Fruit fly (Drosophila melanogaster) whole organism, embryonic: ENCODE results near the gene CG16756.

Source experiments
- Atf6 ChIP-seq: fragments of 200-800 bp; sonication (Bioruptor generic); IDR thresholded peaks from 2 replicates; pipeline ENCODE4 v1.3.6; 2022; ENCODE audit warnings: missing biosample characterization, missing genetic modification characterization
- Bteb2 ChIP-seq: fragments of 200-800 bp; sonication (Bioruptor generic); optimal IDR thresholded peaks from 2 replicates; lab custom pipeline; 2016; ENCODE audit warnings: missing biosample characterization, missing genetic modification characterization
- CG10979 ChIP-seq: fragments of 200-800 bp; sonication (Bioruptor generic); optimal IDR thresholded peaks from 2 replicates; lab custom pipeline; 2018; ENCODE audit warnings: missing biosample characterization, mild to moderate bottlenecking, missing genetic modification characterization, moderate library complexity
- CG12104 ChIP-seq: fragments of 200-800 bp; sonication (Bioruptor generic); optimal IDR thresholded peaks from 3 replicates; lab custom pipeline; 2016; ENCODE audit warnings: missing biosample characterization, missing genetic modification characterization
- CG12155 ChIP-seq: fragments of 200-800 bp; sonication (Bioruptor generic); optimal IDR thresholded peaks from 3 replicates; lab custom pipeline; 2016; ENCODE audit warnings: missing biosample characterization, missing genetic modification characterization
- CG14710 ChIP-seq: fragments of 200-800 bp; sonication (Bioruptor generic); optimal IDR thresholded peaks from 3 replicates; lab custom pipeline; 2019; ENCODE audit warnings: missing biosample characterization, mild to moderate bottlenecking, missing genetic modification characterization, moderate library complexity
- CG14965 ChIP-seq: fragments of 200-800 bp; sonication (Bioruptor generic); optimal IDR thresholded peaks from 2 replicates; lab custom pipeline; 2016; ENCODE audit warnings: missing biosample characterization, missing genetic modification characterization, borderline replicate concordance
- CG2120 ChIP-seq: fragments of 200-800 bp; sonication (Bioruptor generic); optimal IDR thresholded peaks from 3 replicates; lab custom pipeline; 2016; ENCODE audit warnings: missing biosample characterization, missing genetic modification characterization
- CG2129 ChIP-seq: fragments of 200-800 bp; sonication (Bioruptor generic); IDR thresholded peaks from 2 replicates; pipeline ENCODE4 v1.3.6; 2022; ENCODE audit warnings: missing biosample characterization, missing genetic modification characterization; ENCODE audit not compliant: partially characterized antibody
- CG2678 ChIP-seq: fragments of 200-800 bp; sonication (Bioruptor generic); optimal IDR thresholded peaks from 3 replicates; lab custom pipeline; 2019; ENCODE audit warnings: missing biosample characterization, mild to moderate bottlenecking, missing genetic modification characterization, moderate library complexity
- CG2875 ChIP-seq: fragments of 200-800 bp; sonication (Bioruptor generic); optimal IDR thresholded peaks from 2 replicates; lab custom pipeline; 2017; ENCODE audit warnings: missing biosample characterization, mild to moderate bottlenecking, missing genetic modification characterization, missing genetic modification reagents
- CG3163 ChIP-seq: fragments of 200-800 bp; sonication (Bioruptor generic); optimal IDR thresholded peaks from 3 replicates; lab custom pipeline; 2016; ENCODE audit warnings: missing biosample characterization, missing genetic modification characterization
- CG3407 ChIP-seq: fragments of 200-800 bp; sonication (Bioruptor generic); optimal IDR thresholded peaks from 2 replicates; lab custom pipeline; 2018; ENCODE audit warnings: missing biosample characterization, mild to moderate bottlenecking, missing genetic modification characterization
- CG3838 ChIP-seq: fragments of 200-800 bp; sonication (Bioruptor generic); optimal IDR thresholded peaks from 3 replicates; lab custom pipeline; 2016; ENCODE audit warnings: missing biosample characterization, missing genetic modification characterization
- CG42726 ChIP-seq: fragments of 200-800 bp; sonication (Bioruptor generic); IDR thresholded peaks from 2 replicates; pipeline ENCODE4 v1.3.6; 2022; ENCODE audit warnings: missing biosample characterization, missing genetic modification characterization; ENCODE audit not compliant: partially characterized antibody
- CG4328 ChIP-seq: fragments of 200-800 bp; sonication (Bioruptor generic); optimal IDR thresholded peaks from 3 replicates; lab custom pipeline; 2017; ENCODE audit warnings: missing biosample characterization, missing genetic modification reagents, missing genetic modification characterization
- CG6854 ChIP-seq: fragments of 200-800 bp; sonication (Bioruptor generic); optimal IDR thresholded peaks from 3 replicates; lab custom pipeline; 2017; ENCODE audit warnings: missing biosample characterization, mild to moderate bottlenecking, missing genetic modification characterization
- CG8290 ChIP-seq, 3 experiments: fragments of 200-800 bp; sonication (Bioruptor generic); optimal IDR thresholded peaks; 2 replicates each; lab custom pipeline; 2016 to 2019; ENCODE audit warnings: missing biosample characterization in 3 of 3, missing genetic modification characterization in 3 of 3, mild to moderate bottlenecking in 2 of 3, moderate library complexity in 1 of 3
- CG8924 ChIP-seq: fragments of 200-800 bp; optimal IDR thresholded peaks from 3 replicates; lab custom pipeline; 2019; ENCODE audit warnings: missing biosample characterization, mild to moderate bottlenecking, missing genetic modification characterization, moderate library complexity
- CG9727 ChIP-seq: fragments of 200-800 bp; sonication (Bioruptor generic); optimal IDR thresholded peaks from 3 replicates; lab custom pipeline; 2017; ENCODE audit warnings: missing biosample characterization, mild to moderate bottlenecking, missing genetic modification characterization
- CG9797 ChIP-seq: fragments of 200-800 bp; sonication (Bioruptor generic); optimal IDR thresholded peaks from 3 replicates; lab custom pipeline; 2018; ENCODE audit warnings: missing biosample characterization, mild to moderate bottlenecking, missing genetic modification characterization
- Dbx ChIP-seq: fragments of 200-800 bp; sonication (Bioruptor generic); IDR thresholded peaks from 3 replicates; pipeline ENCODE4 v1.3.6; 2022; ENCODE audit warnings: missing biosample characterization, missing genetic modification characterization
- Drgx ChIP-seq: fragments of 200-800 bp; sonication (Bioruptor generic); IDR thresholded peaks from 2 replicates; pipeline ENCODE4 v1.3.6; 2022; ENCODE audit warnings: missing biosample characterization, missing genetic modification characterization
- Fer3 ChIP-seq: fragments of 200-800 bp; sonication (Bioruptor generic); optimal IDR thresholded peaks from 2 replicates; lab custom pipeline; 2018; ENCODE audit warnings: missing biosample characterization, mild to moderate bottlenecking, missing genetic modification characterization, moderate library complexity
- HLH4C ChIP-seq: fragments of 200-800 bp; sonication (Bioruptor generic); IDR thresholded peaks from 3 replicates; pipeline ENCODE4 v1.3.6; 2022; ENCODE audit warnings: missing biosample characterization, missing genetic modification characterization; ENCODE audit not compliant: partially characterized antibody
- HLH54F ChIP-seq: fragments of 200-800 bp; sonication (Bioruptor generic); optimal IDR thresholded peaks from 3 replicates; lab custom pipeline; 2016; ENCODE audit warnings: missing biosample characterization, missing genetic modification characterization
- Hr3 ChIP-seq: fragments of 200-800 bp; sonication (Bioruptor generic); optimal IDR thresholded peaks from 3 replicates; lab custom pipeline; 2016; ENCODE audit warnings: missing biosample characterization, missing genetic modification characterization
- Hr39 ChIP-seq: fragments of >200 bp; optimal IDR thresholded peaks from 2 replicates; lab custom pipeline; 2017
- Lhr ChIP-seq: fragments of 200-800 bp; sonication (Bioruptor generic); optimal IDR thresholded peaks from 3 replicates; lab custom pipeline; 2017; ENCODE audit warnings: mild to moderate bottlenecking, missing biosample characterization, missing genetic modification reagents, missing genetic modification characterization
- NK7.1 ChIP-seq: fragments of 200-800 bp; sonication (Bioruptor generic); optimal IDR thresholded peaks from 3 replicates; lab custom pipeline; 2016; ENCODE audit warnings: missing biosample characterization, missing genetic modification characterization
- Sry-δ ChIP-seq: fragments of 200-800 bp; sonication (Bioruptor generic); optimal IDR thresholded peaks from 2 replicates; lab custom pipeline; 2016; ENCODE audit warnings: missing biosample characterization, missing genetic modification characterization
- Tbp ChIP-seq: fragments of >200 bp; optimal IDR thresholded peaks from 2 replicates; lab custom pipeline; 2018; ENCODE audit warnings: missing biosample characterization, missing genetic modification characterization
- cad ChIP-seq: fragments of >200 bp; optimal IDR thresholded peaks from 2 replicates; lab custom pipeline; 2017; ENCODE audit warnings: missing biosample characterization, missing genetic modification characterization
- crp ChIP-seq, 2 experiments: fragments of 200-800 bp; sonication (Bioruptor generic); optimal IDR thresholded peaks; 2 replicates in 1 of 2; 3 replicates in 1 of 2; lab custom pipeline; 2017; ENCODE audit warnings: missing biosample characterization in 2 of 2, missing genetic modification characterization in 2 of 2, mild to moderate bottlenecking in 1 of 2, moderate library complexity in 1 of 2
- dimm ChIP-seq: fragments of 200-800 bp; sonication (Bioruptor generic); IDR thresholded peaks from 2 replicates; pipeline ENCODE4 v1.3.6; 2022; ENCODE audit warnings: missing biosample characterization, missing genetic modification characterization
- eyg ChIP-seq: fragments of 200-800 bp; sonication (Bioruptor generic); optimal IDR thresholded peaks from 3 replicates; lab custom pipeline; 2016; ENCODE audit warnings: missing biosample characterization, missing genetic modification characterization
- fd96Cb ChIP-seq: fragments of 200-800 bp; sonication (Bioruptor generic); optimal IDR thresholded peaks from 2 replicates; lab custom pipeline; 2018; ENCODE audit warnings: missing biosample characterization, mild to moderate bottlenecking, missing genetic modification characterization, moderate library complexity
- gt ChIP-seq: fragments of 200-800 bp; sonication (Bioruptor generic); IDR thresholded peaks from 2 replicates; pipeline ENCODE4 v1.3.6; 2022; ENCODE audit warnings: missing biosample characterization, missing genetic modification characterization
- ham ChIP-seq: fragments of 200-800 bp; sonication (Bioruptor generic); IDR thresholded peaks from 2 replicates; pipeline ENCODE4 v1.3.6; 2022; ENCODE audit warnings: missing biosample characterization, missing genetic modification characterization
- jumu ChIP-seq: fragments of 200-800 bp; sonication (Bioruptor generic); optimal IDR thresholded peaks from 3 replicates; lab custom pipeline; 2016; ENCODE audit warnings: missing biosample characterization, missing genetic modification characterization
- nerfin-1 ChIP-seq: fragments of 200-800 bp; sonication (Bioruptor generic); optimal IDR thresholded peaks from 3 replicates; lab custom pipeline; 2019; ENCODE audit warnings: missing biosample characterization, mild to moderate bottlenecking, missing genetic modification characterization, moderate library complexity
- peb ChIP-seq: fragments of 200-800 bp; sonication (Bioruptor generic); IDR thresholded peaks from 2 replicates; pipeline ENCODE4 v1.3.6; 2022; ENCODE audit warnings: missing biosample characterization, missing genetic modification characterization
- sima ChIP-seq: fragments of 200-800 bp; sonication (Bioruptor generic); optimal IDR thresholded peaks from 2 replicates; lab custom pipeline; 2016; ENCODE audit warnings: missing biosample characterization, missing genetic modification characterization
- zfh1 ChIP-seq: fragments of 200-800 bp; sonication (Bioruptor generic); IDR thresholded peaks from 3 replicates; pipeline ENCODE4 v1.3.6; 2022; ENCODE audit warnings: missing biosample characterization, missing genetic modification characterization
- zfh2 ChIP-seq: fragments of 200-800 bp; sonication (Bioruptor generic); optimal IDR thresholded peaks from 2 replicates; lab custom pipeline; 2016; ENCODE audit warnings: missing biosample characterization, missing genetic modification characterization

Gene CG16756

dm6 chrX:5428341-5429077 is 1.2 kb downstream of the CG16756 start (continued):
- no peak for TF ChIP-seq Atf6 (GFP tag; lab: Robert Waterston, UW)
- no peak for TF ChIP-seq CG2120
- no peak for TF ChIP-seq Fer3 (tag; lab: Kevin White, UChicago)
- TF ChIP-seq CG4328 (GFP tag; lab: Kevin White, UChicago) = no peak
- TF ChIP-seq peb (GFP tag; lab: Robert Waterston, UW) = no peak
- peak; percentile 17; the same call in 1 of the 3 replicates for TF ChIP-seq Dbx
- no peak for TF ChIP-seq HLH54F (GFP tag; lab: Kevin White, UChicago)
- TF ChIP-seq Bteb2 (GFP tag; lab: Kevin White, UChicago) = no peak
- no peak for TF ChIP-seq fd96Cb (tag; lab: Kevin White, UChicago)
- no peak for TF ChIP-seq Hr3 (GFP tag; lab: Kevin White, UChicago)
- TF ChIP-seq crp (GFP tag; optimal IDR thresholded peaks at IDR 0.05; lab: Kevin White, UChicago) = no peak
- TF ChIP-seq HLH4C (GFP tag; lab: Robert Waterston, UW) = no peak
- no peak for TF ChIP-seq CG8290 (GFP tag; optimal IDR thresholded peaks at IDR 0.05; lab: Kevin White, UChicago)
- TF ChIP-seq CG8290 (tag; optimal IDR thresholded peaks at IDR 0.05; lab: Kevin White, UChicago) = peak in 1 of 2 experiments; percentile 41
- TF ChIP-seq CG12104 (GFP tag; lab: Kevin White, UChicago) = no peak

dm6 chrX:5429271-5429670 is 2.0 kb downstream of the CG16756 start, which contains the start of gene CG15784:
TSS of gene CG15784 (plus strand) at chrX:5429571.
- TF ChIP-seq CG2875 (GFP tag; lab: Kevin White, UChicago) (no peak), Hr39 (lab: Kevin White, UChicago) (no peak), CG3838 (GFP tag; lab: Kevin White, UChicago) (no peak), CG9727 (GFP tag; lab: Kevin White, UChicago) (no peak), zfh2 (GFP tag; lab: Kevin White, UChicago) (no peak), CG14710 (tag; lab: Kevin White, UChicago) (no peak), dimm (GFP tag; lab: Robert Waterston, UW) (no peak), CG10979 (tag; lab: Kevin White, UChicago) (no peak), sima (GFP tag; lab: Kevin White, UChicago) (no peak), jumu (no peak), CG6854 (GFP tag; lab: Kevin White, UChicago) (no peak), CG12155 (GFP tag; lab: Kevin White, UChicago) (no peak), CG3407 (GFP tag; lab: Kevin White, UChicago) (no peak), zfh1 (GFP tag; lab: Robert Waterston, UW) (no peak), Drgx (GFP tag; lab: Robert Waterston, UW) (no peak)

- TF ChIP-seq CG2129 = no peak
- peak; percentile 57; the same call in 1 of the 2 replicates for TF ChIP-seq ham
- no peak for TF ChIP-seq cad (GFP tag; lab: Kevin White, UChicago)
- TF ChIP-seq Lhr = no peak
- peak; percentile 44 for TF ChIP-seq nerfin-1 (tag; lab: Kevin White, UChicago)
- no peak for TF ChIP-seq CG42726 (GFP tag; lab: Robert Waterston, UW)
- TF ChIP-seq CG9797 = no peak
- TF ChIP-seq eyg (GFP tag; lab: Kevin White, UChicago) = peak; percentile 19
- peak; percentile 91 for TF ChIP-seq CG2678 (tag; lab: Kevin White, UChicago)
- peak; percentile 0 for TF ChIP-seq CG14710 (tag; lab: Kevin White, UChicago)
- no peak for TF ChIP-seq CG14965 (GFP tag; lab: Kevin White, UChicago)
- TF ChIP-seq CG8924 (tag; lab: Kevin White, UChicago) = peak; percentile 74
- peak; percentile 88 for TF ChIP-seq Dbx
- no peak for TF ChIP-seq gt (GFP tag; lab: Robert Waterston, UW)
- peak; percentile 34 for TF ChIP-seq Sry-δ (GFP tag; lab: Kevin White, UChicago)
- TF ChIP-seq CG3163 (GFP tag; lab: Kevin White, UChicago) = peak; percentile 30
- peak; percentile 51 for TF ChIP-seq NK7.1 (GFP tag; lab: Kevin White, UChicago)
- TF ChIP-seq Tbp (GFP tag; lab: Kevin White, UChicago) = no peak
These were observed 2.7 kb downstream of the CG16756 start for dm6 chrX:5429778-5430576.
